Worm (Caenorhabditis elegans): Measurements from ENCODE around the gene col-152.
A peak's percentile ranks its signal among the peaks of the same experiment; 100 is the strongest.

col-152 gene

ce11 chrV:10578938-10579337, 18.2 kb downstream of the col-152 start, which contains the start of the genes erh-1 and lpd-9 (continued):
- peak; percentile 86 for TF ChIP-seq Y56A3A.18 (GFP tag; IDR thresholded peaks at IDR 0.05)
- no peak for TF ChIP-seq F37B4.10 (GFP tag; IDR thresholded peaks at IDR 0.05)
- peak; percentile 73 for TF ChIP-seq snpc-3.4 (tag; optimal IDR thresholded peaks at IDR 0.05)
- TF ChIP-seq mxl-1 (tag; optimal IDR thresholded peaks at IDR 0.05): no peak
- peak; percentile 74 for TF ChIP-seq nfyb-1 (GFP tag; IDR thresholded peaks at IDR 0.05)
- TF ChIP-seq F23B12.7 (tag; optimal IDR thresholded peaks at IDR 0.05; ENCODE audit: insufficient read depth): peak; percentile 13
- TF ChIP-seq ztf-3 (GFP tag; optimal IDR thresholded peaks at IDR 0.05): no peak
- peak; percentile 48; the same call in 1 of the 2 replicates for TF ChIP-seq hmg-20 (GFP tag; IDR thresholded peaks at IDR 0.05)
- no peak for TF ChIP-seq lin-26 (GFP tag; IDR thresholded peaks at IDR 0.05)
- TF ChIP-seq mcd-1 (GFP tag; IDR thresholded peaks at IDR 0.05): peak; percentile 82
- TF ChIP-seq lin-40 (tag; optimal IDR thresholded peaks at IDR 0.05): peak; percentile 81
- TF ChIP-seq lin-54 (GFP tag; optimal IDR thresholded peaks at IDR 0.05): peak; percentile 84
- TF ChIP-seq F22D6.2 (tag; optimal IDR thresholded peaks at IDR 0.05): peak; percentile 34
- peak; percentile 77; the same call in 1 of the 2 replicates for TF ChIP-seq madf-3 (GFP tag; IDR thresholded peaks at IDR 0.05)
- peak; percentile 63; the same call in 1 of the 2 replicates for TF ChIP-seq K11D2.4 (GFP tag; IDR thresholded peaks at IDR 0.05)
- no peak for TF ChIP-seq egl-18 (GFP tag; IDR thresholded peaks at IDR 0.05)
- no peak for TF ChIP-seq nfya-2 (GFP tag; IDR thresholded peaks at IDR 0.05)
- TF ChIP-seq him-1 (tag; optimal IDR thresholded peaks at IDR 0.05): no peak
- TF ChIP-seq hrde-1 (tag; optimal IDR thresholded peaks at IDR 0.05; ENCODE audit: borderline replicate concordance): peak; percentile 1
- TF ChIP-seq F33H1.4 (GFP tag; IDR thresholded peaks at IDR 0.05): peak; percentile 56
- peak; percentile 44; the same call in 1 of the 2 replicates for TF ChIP-seq attf-3 (GFP tag; conservative IDR thresholded peaks at IDR 0.05)
- no peak for TF ChIP-seq unc-62 (GFP tag; optimal IDR thresholded peaks at IDR 0.05)
- peak; percentile 2 for TF ChIP-seq atf-7 (tag; optimal IDR thresholded peaks at IDR 0.05)
- TF ChIP-seq rpc-1 (optimal IDR thresholded peaks at IDR 0.05): no peak
- TF ChIP-seq rpc-1 (tag; optimal IDR thresholded peaks at IDR 0.05): no peak
- 0 out of 2 replicates have a peak, but pooled peaks have one; percentile 38 for TF ChIP-seq attf-6 (GFP tag; IDR thresholded peaks at IDR 0.05)
- peak; percentile 49 for TF ChIP-seq tlf-1 (GFP tag; optimal IDR thresholded peaks at IDR 0.05)
- TF ChIP-seq B0336.3 (GFP tag; IDR thresholded peaks at IDR 0.05): peak; percentile 81
- TF ChIP-seq F52B5.7 (tag; optimal IDR thresholded peaks at IDR 0.05): no peak
- peak; percentile 87 for TF ChIP-seq Y53G8AR.9 (GFP tag; conservative IDR thresholded peaks at IDR 0.05)
- TF ChIP-seq ceh-100 (GFP tag; IDR thresholded peaks at IDR 0.05): no peak; the same call in 1 of the 2 replicates
- no peak for TF ChIP-seq akir-1 (GFP tag; optimal IDR thresholded peaks at IDR 0.05)
- TF ChIP-seq lir-1 (GFP tag; conservative IDR thresholded peaks at IDR 0.05): 0 out of 2 replicates have a peak, but pooled peaks have one; percentile 54
- TF ChIP-seq nhr-90 (tag; optimal IDR thresholded peaks at IDR 0.05): no peak
- no peak for TF ChIP-seq Y79H2A.3 (GFP tag; conservative IDR thresholded peaks at IDR 0.05)
- peak; percentile 50 for TF ChIP-seq attf-5 (GFP tag; optimal IDR thresholded peaks at IDR 0.05)
- peak; percentile 52 for TF ChIP-seq tbp1 (GFP tag; optimal IDR thresholded peaks at IDR 0.05)
- peak; percentile 60 for TF ChIP-seq rcor-1 (GFP tag; IDR thresholded peaks at IDR 0.05)
- TF ChIP-seq madf-8 (GFP tag; conservative IDR thresholded peaks at IDR 0.05): peak; percentile 40; the same call in 1 of the 2 replicates
- TF ChIP-seq ceh-58 (GFP tag; IDR thresholded peaks at IDR 0.05): no peak
- peak; percentile 70 for TF ChIP-seq repo-1 (tag; optimal IDR thresholded peaks at IDR 0.05)
- TF ChIP-seq cebp-1 (GFP tag; IDR thresholded peaks at IDR 0.05): no peak
- no peak for TF ChIP-seq cebp-1 (tag; optimal IDR thresholded peaks at IDR 0.05)
